Fruit fly (Drosophila melanogaster): ENCODE results near the gene COX4.

COX4 gene

DNA sequence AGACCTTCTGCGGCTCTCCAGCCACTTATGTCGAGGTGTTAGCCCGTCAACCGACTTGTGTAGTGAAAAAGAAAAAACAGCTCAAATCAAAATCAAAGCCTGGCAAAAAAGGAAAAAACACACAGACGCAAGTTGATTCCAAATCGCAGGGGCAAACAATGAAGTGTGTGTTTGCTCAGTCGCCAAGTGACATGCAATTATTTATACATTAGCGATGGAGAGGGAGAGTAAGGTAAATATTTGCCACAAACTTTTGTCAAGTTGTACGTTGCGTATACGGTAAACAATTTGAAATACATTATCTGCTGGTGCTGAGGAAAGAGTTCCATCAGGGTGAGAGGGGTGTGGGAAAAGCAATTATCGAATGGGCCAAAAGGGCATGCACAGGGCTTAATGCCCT, 39.6 kb downstream of the COX4 start:
- TF ChIP-seq CG8478 (optimal IDR thresholded peaks at IDR 0.05) (no peak), CTCF (optimal IDR thresholded peaks at IDR 0.05) (no peak)

DNA sequence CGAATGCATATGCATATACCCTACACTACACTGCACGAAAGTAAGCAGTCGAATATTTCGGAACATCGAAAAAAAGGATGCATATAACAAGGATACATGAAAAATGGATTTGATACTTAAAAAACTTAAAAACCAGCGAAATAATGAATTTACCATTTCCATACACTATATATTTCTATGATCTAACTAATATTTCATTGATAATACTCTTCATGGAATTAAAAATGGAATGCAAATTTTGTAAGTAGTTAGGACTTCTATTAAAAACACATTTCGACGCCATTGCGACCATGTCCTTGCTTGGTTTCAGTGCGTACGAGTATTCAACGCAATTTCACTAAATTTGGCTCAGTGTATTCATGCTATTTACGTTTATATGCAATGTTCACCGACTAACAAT, 43.6 kb downstream of the COX4 start:
- TF ChIP-seq CTCF (optimal IDR thresholded peaks at IDR 0.05) (no peak), CG8478 (optimal IDR thresholded peaks at IDR 0.05) (no peak)

DNA sequence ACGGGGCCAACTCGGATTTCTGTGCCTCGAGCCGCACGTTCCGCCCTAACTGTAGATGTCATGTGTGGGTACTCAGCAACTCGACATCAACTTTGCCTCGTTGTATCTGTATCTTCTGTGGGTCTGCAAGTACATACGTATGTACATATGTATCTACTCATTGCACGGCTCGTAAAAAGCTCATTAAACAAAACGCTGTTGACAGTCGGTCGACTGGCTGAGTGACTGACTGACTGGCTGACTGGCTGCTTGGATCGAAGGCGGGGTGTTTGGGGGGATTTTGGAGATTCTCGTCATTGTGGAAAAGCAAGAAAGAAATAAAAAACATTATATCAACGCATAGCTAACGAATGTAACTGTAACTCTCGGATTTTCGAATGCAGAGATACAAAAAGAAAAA, 45.8 kb downstream of the COX4 start:
- TF ChIP-seq CG8478 (optimal IDR thresholded peaks at IDR 0.05) = no peak

DNA sequence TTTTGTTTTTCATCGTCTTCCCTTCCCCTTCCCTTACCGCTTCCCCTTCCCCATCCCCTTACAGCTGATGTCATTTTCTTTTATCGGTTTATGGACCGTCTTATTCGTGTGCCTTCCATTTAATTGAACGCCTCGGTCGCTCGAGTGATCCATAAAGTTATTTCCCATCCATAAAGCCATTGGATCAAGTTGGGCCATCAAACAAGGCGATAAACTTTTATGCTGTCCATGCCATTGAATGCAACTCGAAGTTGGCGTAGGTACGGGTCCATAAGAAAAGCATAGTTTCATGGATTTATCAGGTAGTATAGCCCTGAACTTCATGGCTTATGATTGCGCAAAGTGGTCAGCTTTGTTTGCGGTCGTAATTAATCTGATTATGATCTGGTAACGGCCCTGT, 46.6 kb downstream of the COX4 start:
- TF ChIP-seq CG8478 (optimal IDR thresholded peaks at IDR 0.05) (no peak), CTCF (optimal IDR thresholded peaks at IDR 0.05) (no peak)

Measured in S2 (cell line).